Fruit fly (Drosophila melanogaster) whole organism, wandering third instar larva: ENCODE data around the gene mkg-p.

ENCODE experiments used
- Abd-B ChIP-seq: fragments of >200 bp; optimal IDR thresholded peaks from 2 replicates; lab custom pipeline; 2017; ENCODE audit warnings: missing biosample characterization, missing genetic modification characterization
- CG32264 ChIP-seq: fragments of 200-800 bp; sonication (Bioruptor generic); optimal IDR thresholded peaks from 2 replicates; lab custom pipeline; 2016; ENCODE audit warnings: missing biosample characterization, missing genetic modification characterization
- CG9705 ChIP-seq: fragments of 200-800 bp; sonication (Bioruptor generic); optimal IDR thresholded peaks from 2 replicates; lab custom pipeline; 2018; ENCODE audit warnings: missing biosample characterization, mild to moderate bottlenecking, missing genetic modification characterization
- CrebA ChIP-seq: fragments of 200-800 bp; sonication (Bioruptor generic); optimal IDR thresholded peaks from 2 replicates; lab custom pipeline; 2016; ENCODE audit warnings: missing biosample characterization, mild to moderate bottlenecking, missing genetic modification characterization, borderline replicate concordance
- Dfd ChIP-seq: fragments of >200 bp; optimal IDR thresholded peaks from 2 replicates; lab custom pipeline; 2017; ENCODE audit warnings: missing biosample characterization, missing genetic modification characterization
- Dif ChIP-seq: fragments of 200-275, 200-300 bp; sonication (Bioruptor generic); optimal IDR thresholded peaks from 2 replicates; lab custom pipeline; 2018; ENCODE audit warnings: missing biosample characterization, missing genetic modification characterization; ENCODE audit not compliant: partially characterized antibody
- GATAd ChIP-seq: sonication (Bioruptor generic); optimal IDR thresholded peaks from 2 replicates; lab custom pipeline; 2016; ENCODE audit warnings: missing biosample characterization, missing genetic modification characterization
- HLH106 ChIP-seq: fragments of 200-800 bp; optimal IDR thresholded peaks from 3 replicates; lab custom pipeline; 2019; ENCODE audit warnings: missing biosample characterization, mild to moderate bottlenecking, missing genetic modification characterization, moderate library complexity
- Hnf4 ChIP-seq: fragments of 200-800 bp; sonication (Bioruptor generic); optimal IDR thresholded peaks from 2 replicates; lab custom pipeline; 2016; ENCODE audit warnings: missing biosample characterization, mild to moderate bottlenecking, missing genetic modification characterization
- Hr78 ChIP-seq: fragments of >200 bp; optimal IDR thresholded peaks from 2 replicates; lab custom pipeline; 2017; ENCODE audit warnings: missing biosample characterization, missing genetic modification characterization
- Hr83 ChIP-seq: fragments of 200-300 bp; sonication (Bioruptor generic); optimal IDR thresholded peaks from 2 replicates; lab custom pipeline; 2016; ENCODE audit warnings: missing biosample characterization, mild to moderate bottlenecking, missing genetic modification characterization, moderate library complexity; ENCODE audit not compliant: poor library complexity, severe bottlenecking
- Jra ChIP-seq: sonication (Bioruptor generic); optimal IDR thresholded peaks from 2 replicates; lab custom pipeline; 2016; ENCODE audit warnings: missing biosample characterization, missing genetic modification characterization
- Mio ChIP-seq: sonication (Bioruptor generic); optimal IDR thresholded peaks from 2 replicates; lab custom pipeline; 2016; ENCODE audit warnings: missing biosample characterization, missing genetic modification characterization
- Myc ChIP-seq: fragments of >200 bp; optimal IDR thresholded peaks from 2 replicates; lab custom pipeline; 2017
- N ChIP-seq: fragments of >200 bp; optimal IDR thresholded peaks from 2 replicates; lab custom pipeline; 2018; ENCODE audit warnings: missing biosample characterization, missing external identifiers, missing genetic modification characterization
- OdsH ChIP-seq: fragments of 200-800 bp; sonication (Bioruptor generic); optimal IDR thresholded peaks from 2 replicates; lab custom pipeline; 2016; ENCODE audit warnings: missing biosample characterization, mild to moderate bottlenecking, missing genetic modification characterization
- Rel ChIP-seq, 2 experiments: fragments of 200-800 bp; sonication (Bioruptor generic) in 1 of 2; optimal IDR thresholded peaks; 2 replicates in 1 of 2; 3 replicates in 1 of 2; lab custom pipeline; 2016 to 2019; ENCODE audit warnings: mild to moderate bottlenecking in 2 of 2, missing biosample characterization in 2 of 2, missing genetic modification characterization in 2 of 2, moderate library complexity in 1 of 2
- Sp1 ChIP-seq: fragments of 200-800 bp; sonication (Bioruptor generic); optimal IDR thresholded peaks from 3 replicates; lab custom pipeline; 2019; ENCODE audit warnings: missing biosample characterization, mild to moderate bottlenecking, missing genetic modification characterization, moderate library complexity
- Vsx2 ChIP-seq: fragments of 200-300, 225-300 bp; sonication (Bioruptor generic); optimal IDR thresholded peaks from 2 replicates; lab custom pipeline; 2018; ENCODE audit warnings: missing biosample characterization, missing genetic modification characterization; ENCODE audit not compliant: partially characterized antibody
- br ChIP-seq: fragments of 200-800 bp; sonication (Bioruptor generic); optimal IDR thresholded peaks from 2 replicates; lab custom pipeline; 2016; ENCODE audit warnings: missing biosample characterization, missing genetic modification characterization
- brk ChIP-seq: fragments of 200-800 bp; sonication (Bioruptor generic); optimal IDR thresholded peaks from 2 replicates; lab custom pipeline; 2016; ENCODE audit warnings: missing biosample characterization, mild to moderate bottlenecking, missing genetic modification characterization
- dl ChIP-seq, 2 experiments: fragments of 175-275, 200-275 bp in 1 of 2; fragments of 200-275 bp in 1 of 2; sonication (Bioruptor generic); optimal IDR thresholded peaks; lab custom pipeline; 2018; ENCODE audit warnings: mild to moderate bottlenecking in 2 of 2, missing biosample characterization in 2 of 2, missing genetic modification characterization in 2 of 2, moderate library complexity in 2 of 2; ENCODE audit not compliant: partially characterized antibody in 2 of 2, insufficient read depth in 1 of 2
- dmrt93B ChIP-seq: fragments of 200-800 bp; sonication (Bioruptor generic); optimal IDR thresholded peaks from 2 replicates; lab custom pipeline; 2018; ENCODE audit warnings: missing biosample characterization, mild to moderate bottlenecking, missing genetic modification characterization
- dsf ChIP-seq: sonication (Bioruptor generic); optimal IDR thresholded peaks from 2 replicates; lab custom pipeline; 2016; ENCODE audit warnings: missing biosample characterization, missing genetic modification characterization, borderline replicate concordance
- ey ChIP-seq: fragments of 200-800 bp; sonication (Bioruptor generic); optimal IDR thresholded peaks from 2 replicates; lab custom pipeline; 2016; ENCODE audit warnings: missing biosample characterization, missing genetic modification characterization
- foxo ChIP-seq, 2 experiments: fragments of 200-800 bp; sonication (Bioruptor generic); optimal IDR thresholded peaks; 2 replicates in 1 of 2; 3 replicates in 1 of 2; lab custom pipeline; 2016 to 2017; ENCODE audit warnings: missing biosample characterization in 2 of 2, missing genetic modification characterization in 2 of 2
- fru ChIP-seq: fragments of 200-800 bp; sonication (Bioruptor generic); optimal IDR thresholded peaks from 3 replicates; lab custom pipeline; 2016; ENCODE audit warnings: missing biosample characterization, mild to moderate bottlenecking, missing genetic modification characterization
- h ChIP-seq: fragments of 200-800 bp; sonication (Bioruptor generic); optimal IDR thresholded peaks from 3 replicates; lab custom pipeline; 2016; ENCODE audit warnings: missing biosample characterization, mild to moderate bottlenecking, missing genetic modification characterization
- jim ChIP-seq: fragments of 175-275, 200-325 bp; sonication (Bioruptor generic); optimal IDR thresholded peaks from 2 replicates; lab custom pipeline; 2016; ENCODE audit warnings: missing biosample characterization, mild to moderate bottlenecking, missing genetic modification characterization
- lola ChIP-seq: fragments of >200 bp; optimal IDR thresholded peaks from 2 replicates; lab custom pipeline; 2017; ENCODE audit warnings: missing biosample characterization, missing genetic modification characterization
- pan ChIP-seq: fragments of >200 bp; optimal IDR thresholded peaks from 2 replicates; lab custom pipeline; 2017
- psq ChIP-seq: fragments of 200-800 bp; sonication (Bioruptor generic); optimal IDR thresholded peaks from 3 replicates; lab custom pipeline; 2017; ENCODE audit warnings: missing biosample characterization, mild to moderate bottlenecking, missing genetic modification characterization, moderate library complexity
- rgr ChIP-seq: fragments of 200-800 bp; sonication (Bioruptor generic); optimal IDR thresholded peaks from 3 replicates; lab custom pipeline; 2016; ENCODE audit warnings: missing biosample characterization, mild to moderate bottlenecking, missing genetic modification characterization
- sage ChIP-seq: fragments of 200-800 bp; sonication (Bioruptor generic); optimal IDR thresholded peaks from 2 replicates; lab custom pipeline; 2016; ENCODE audit warnings: missing biosample characterization, mild to moderate bottlenecking, missing genetic modification characterization
- sv ChIP-seq: fragments of 200-800 bp; sonication (Bioruptor generic); optimal IDR thresholded peaks from 3 replicates; lab custom pipeline; 2016; ENCODE audit warnings: missing biosample characterization, missing genetic modification characterization
- tai ChIP-seq: sonication (Bioruptor generic); optimal IDR thresholded peaks from 2 replicates; lab custom pipeline; 2016; ENCODE audit warnings: missing biosample characterization, missing genetic modification characterization
- usp ChIP-seq: fragments of >200 bp; optimal IDR thresholded peaks from 2 replicates; lab custom pipeline; 2017; ENCODE audit warnings: missing biosample characterization, missing genetic modification characterization
- woc ChIP-seq: sonication (Bioruptor generic); optimal IDR thresholded peaks from 2 replicates; lab custom pipeline; 2016; ENCODE audit warnings: missing biosample characterization, mild to moderate bottlenecking, missing genetic modification characterization

Gene mkg-p

dm6 chr3L:8450747-8451146 is 45.7 kb upstream of the mkg-p start:
- TF ChIP-seq dsf (GFP tag; lab: Kevin White, UChicago) (no peak), Dfd (peak; percentile 75), foxo (GFP tag; optimal IDR thresholded peaks at IDR 0.05; lab: Kevin White, UChicago) (no peak), dmrt93B (GFP tag; lab: Kevin White, UChicago) (no peak)

dm6 chr3L:8449800-8450690 is 45.0 kb upstream of the mkg-p start, which contains the start of gene Gug:
TSS of gene Gug (plus strand) at chr3L:8449922.
- TF ChIP-seq HLH106 (tag; lab: Kevin White, UChicago) (no peak), Vsx2 (GFP tag; lab: Kevin White, UChicago) (no peak), tai (GFP tag; lab: Kevin White, UChicago) (no peak), br (peak; percentile 12), sage (peak; percentile 35), CG9705 (GFP tag; lab: Kevin White, UChicago) (peak; percentile 6), N (GFP tag; lab: Kevin White, UChicago) (peak; percentile 57), Hr83 (GFP tag; lab: Kevin White, UChicago) (peak; percentile 3), usp (GFP tag; lab: Kevin White, UChicago) (no peak), GATAd (no peak), Myc (lab: Kevin White, UChicago) (peak; percentile 7), OdsH (GFP tag; lab: Kevin White, UChicago) (peak; percentile 9), Dif (GFP tag; lab: Kevin White, UChicago) (peak; percentile 33), CrebA (GFP tag; lab: Kevin White, UChicago) (peak; percentile 53), Sp1 (GFP tag; lab: Kevin White, UChicago) (peak; percentile 83), dsf (GFP tag; lab: Kevin White, UChicago) (no peak), Hnf4 (GFP tag; lab: Kevin White, UChicago) (no peak), CG32264 (no peak), pan (no peak), dmrt93B (GFP tag; lab: Kevin White, UChicago) (no peak), fru (GFP tag; lab: Kevin White, UChicago) (no peak), rgr (GFP tag; lab: Kevin White, UChicago) (no peak), h (peak; percentile 57), dl (GFP tag; optimal IDR thresholded peaks at IDR 0.05; lab: Kevin White, UChicago; ENCODE audit: insufficient read depth in 1 of 2, partially characterized antibody in 2 of 2) (no peak), jim (peak; percentile 64), Dfd (peak; percentile 11), brk (GFP tag; lab: Kevin White, UChicago) (no peak), Abd-B (GFP tag; lab: Kevin White, UChicago) (no peak), Hr78 (GFP tag; lab: Kevin White, UChicago) (no peak), lola (GFP tag; lab: Kevin White, UChicago) (no peak), Jra (GFP tag; lab: Kevin White, UChicago) (no peak), psq (GFP tag; lab: Kevin White, UChicago) (no peak), foxo (GFP tag; optimal IDR thresholded peaks at IDR 0.05; lab: Kevin White, UChicago) (no peak), ey (GFP tag; lab: Kevin White, UChicago) (no peak), sv (GFP tag; lab: Kevin White, UChicago) (no peak), Mio (no peak), Rel (GFP tag; optimal IDR thresholded peaks at IDR 0.05; lab: Kevin White, UChicago) (no peak), Rel (tag; optimal IDR thresholded peaks at IDR 0.05; lab: Kevin White, UChicago) (peak; percentile 40), woc (GFP tag; lab: Kevin White, UChicago) (peak; percentile 2)
